Fruit fly (Drosophila melanogaster) whole organism, embryonic: Measurements from ENCODE around the gene Mlc1.

ENCODE experiments used
- CG10959 ChIP-seq: fragments of 200-800 bp; sonication (Bioruptor generic); IDR thresholded peaks from 2 replicates; pipeline ENCODE4 v1.3.6; 2022; ENCODE audit warnings: missing biosample characterization, missing genetic modification characterization
- CG12236 ChIP-seq: fragments of 200-800 bp; sonication (Bioruptor generic); optimal IDR thresholded peaks from 2 replicates; lab custom pipeline; 2016; ENCODE audit warnings: missing biosample characterization, missing genetic modification characterization
- CG2202 ChIP-seq: fragments of 200-800 bp; sonication (Bioruptor generic); optimal IDR thresholded peaks from 2 replicates; lab custom pipeline; 2018; ENCODE audit warnings: missing biosample characterization, mild to moderate bottlenecking, missing genetic modification characterization
- CG4424 ChIP-seq: fragments of 200-800 bp; sonication (Bioruptor generic); optimal IDR thresholded peaks from 3 replicates; lab custom pipeline; 2016; ENCODE audit warnings: missing biosample characterization, missing genetic modification characterization
- CG6654 ChIP-seq: fragments of 200-800 bp; sonication (Bioruptor generic); optimal IDR thresholded peaks from 2 replicates; lab custom pipeline; 2017; ENCODE audit warnings: missing biosample characterization, mild to moderate bottlenecking, missing genetic modification characterization
- Chrac-16 ChIP-seq: fragments of 200-800 bp; sonication (Bioruptor generic); optimal IDR thresholded peaks from 3 replicates; lab custom pipeline; 2016; ENCODE audit warnings: missing biosample characterization, missing genetic modification characterization
- Dip2 ChIP-seq: fragments of 200-800 bp; sonication (Bioruptor generic); IDR thresholded peaks from 2 replicates; pipeline ENCODE4 v1.3.6; 2022; ENCODE audit warnings: missing biosample characterization, missing genetic modification characterization
- Oaz ChIP-seq: fragments of 200-800 bp; sonication (Bioruptor generic); IDR thresholded peaks from 2 replicates; pipeline ENCODE4 v1.3.6; 2022; ENCODE audit warnings: missing biosample characterization, missing genetic modification characterization
- emc ChIP-seq: fragments of 200-800 bp; sonication (Bioruptor generic); optimal IDR thresholded peaks from 2 replicates; lab custom pipeline; 2016; ENCODE audit warnings: missing biosample characterization, missing genetic modification characterization
- gro ChIP-seq: fragments of 200-800 bp; sonication (Bioruptor generic); optimal IDR thresholded peaks from 2 replicates; lab custom pipeline; 2016; ENCODE audit warnings: missing biosample characterization, missing genetic modification characterization
- nerfin-2 ChIP-seq: fragments of 200-800 bp; sonication (Bioruptor generic); IDR thresholded peaks from 2 replicates; pipeline ENCODE4 v1.3.6; 2022; ENCODE audit warnings: missing biosample characterization, missing genetic modification characterization; ENCODE audit not compliant: partially characterized antibody
- pzg ChIP-seq: fragments of 200-800 bp; sonication (Bioruptor generic); optimal IDR thresholded peaks from 3 replicates; lab custom pipeline; 2018; ENCODE audit warnings: missing biosample characterization, mild to moderate bottlenecking, missing genetic modification characterization, moderate library complexity
- ranshi ChIP-seq: fragments of 200-800 bp; sonication (Bioruptor generic); IDR thresholded peaks from 2 replicates; pipeline ENCODE4 v1.3.6; 2022; ENCODE audit warnings: missing biosample characterization, missing genetic modification characterization
- sens ChIP-seq: fragments of 200-800 bp; sonication (Bioruptor generic); peaks from one replicate; lab custom pipeline; 2016; ENCODE audit warnings: missing biosample characterization, missing genetic modification characterization

dm6 chr3R:27621861-27622260, 38.1 kb downstream of the Mlc1 start:
- no peak for TF ChIP-seq gro (GFP tag; lab: Kevin White, UChicago)
- no peak for TF ChIP-seq Chrac-16
- TF ChIP-seq sens (GFP tag; lab: Kevin White, UChicago) = peak; percentile 42
- no peak for TF ChIP-seq CG10959 (GFP tag; lab: Robert Waterston, UW)
- no peak for TF ChIP-seq CG12236 (GFP tag; lab: Kevin White, UChicago)
- no peak for TF ChIP-seq CG6654 (GFP tag; lab: Kevin White, UChicago)
- TF ChIP-seq emc = no peak
- no peak for TF ChIP-seq CG4424 (GFP tag; lab: Kevin White, UChicago)
- TF ChIP-seq Oaz (GFP tag; lab: Robert Waterston, UW) = no peak
- TF ChIP-seq pzg (GFP tag; lab: Kevin White, UChicago) = no peak
- no peak for TF ChIP-seq nerfin-2 (GFP tag; lab: Robert Waterston, UW)
- TF ChIP-seq CG2202 = no peak
- 0 out of 2 replicates have a peak, but pooled peaks have one; percentile 36 for TF ChIP-seq ranshi (GFP tag; lab: Robert Waterston, UW)
- no peak for TF ChIP-seq Dip2 (GFP tag; lab: Robert Waterston, UW)
